Worm (Caenorhabditis elegans) whole organism, late embryonic: Measurements from ENCODE around the gene dpf-4.

Experiments
- C08G9.2 ChIP-seq: sonication (generic microtip); optimal IDR thresholded peaks from 2 replicates; lab custom pipeline; 2016; ENCODE audit warnings: mild to moderate bottlenecking, missing genetic modification characterization, moderate library complexity, missing compliant biosample characterization
- F13H6.1 ChIP-seq: sonication (generic microtip); optimal IDR thresholded peaks from 2 replicates; lab custom pipeline; 2016; ENCODE audit warnings: missing genetic modification characterization, missing compliant biosample characterization
- Y22D7AL.16 ChIP-seq: sonication (generic microtip); optimal IDR thresholded peaks from 2 replicates; lab custom pipeline; 2016; ENCODE audit warnings: missing genetic modification characterization, missing compliant biosample characterization
- ama-1 ChIP-seq: fragments of 150-350 bp; optimal IDR thresholded peaks from 2 replicates; lab custom pipeline; 2014
- ceh-14 ChIP-seq: sonication (generic microtip); optimal IDR thresholded peaks from 2 replicates; lab custom pipeline; 2016; ENCODE audit warnings: missing genotype, missing genetic modification characterization, missing compliant biosample characterization
- ceh-18 ChIP-seq: sonication (generic microtip); optimal IDR thresholded peaks from 2 replicates; lab custom pipeline; 2016; ENCODE audit warnings: missing genetic modification characterization, missing compliant biosample characterization
- ceh-19 ChIP-seq: fragments of 200-800 bp; sonication (Bioruptor generic); optimal IDR thresholded peaks from 2 replicates; lab custom pipeline; 2018; ENCODE audit warnings: mild to moderate bottlenecking, missing genetic modification characterization, missing compliant biosample characterization
- ceh-22 ChIP-seq: sonication (generic microtip); optimal IDR thresholded peaks from 2 replicates; lab custom pipeline; 2017; ENCODE audit warnings: missing biosample characterization, missing genetic modification characterization
- ceh-30 ChIP-seq: fragments of 150-350 bp; optimal IDR thresholded peaks from 2 replicates; lab custom pipeline; 2014; ENCODE audit warnings: missing biosample characterization, missing genetic modification characterization
- ceh-31 ChIP-seq: sonication (generic microtip); optimal IDR thresholded peaks from 2 replicates; lab custom pipeline; 2016; ENCODE audit warnings: missing genetic modification characterization, missing compliant biosample characterization
- ceh-45 ChIP-seq: fragments of 200-800 bp; sonication (Bioruptor generic); IDR thresholded peaks from 2 replicates; pipeline ENCODE4 v1.3.6; 2022; ENCODE audit warnings: missing genetic modification reagents, missing genetic modification characterization, missing compliant biosample characterization
- ceh-48 ChIP-seq: sonication (generic microtip); optimal IDR thresholded peaks from 2 replicates; lab custom pipeline; 2016; ENCODE audit warnings: missing genetic modification characterization, inconsistent platforms, missing compliant biosample characterization
- che-1 ChIP-seq: sonication (generic microtip); optimal IDR thresholded peaks from 2 replicates; lab custom pipeline; 2016; ENCODE audit warnings: mild to moderate bottlenecking, missing genetic modification characterization, missing compliant biosample characterization
- fax-1 ChIP-seq: sonication (generic microtip); optimal IDR thresholded peaks from 2 replicates; lab custom pipeline; 2016; ENCODE audit warnings: missing genotype, missing genetic modification characterization, missing compliant biosample characterization
- fkh-10 ChIP-seq: fragments of 150-350 bp; optimal IDR thresholded peaks from 2 replicates; lab custom pipeline; 2014; ENCODE audit warnings: missing biosample characterization, missing genetic modification reagents, missing genetic modification characterization
- fkh-6 ChIP-seq: sonication (generic microtip); optimal IDR thresholded peaks from 2 replicates; lab custom pipeline; 2016; ENCODE audit warnings: missing genetic modification characterization, missing compliant biosample characterization
- hlh-30 ChIP-seq: sonication (generic microtip); optimal IDR thresholded peaks from 2 replicates; lab custom pipeline; 2017; ENCODE audit warnings: antibody characterized with exemption, missing genetic modification characterization, missing compliant biosample characterization; ENCODE audit not compliant: insufficient read depth
- hlh-6 ChIP-seq: sonication (generic microtip); optimal IDR thresholded peaks from 2 replicates; lab custom pipeline; 2016; ENCODE audit warnings: missing genotype, missing genetic modification characterization, missing compliant biosample characterization
- lin-11 ChIP-seq: fragments of 200-800 bp; sonication (Bioruptor generic); optimal IDR thresholded peaks from 2 replicates; lab custom pipeline; 2018; ENCODE audit warnings: mild to moderate bottlenecking, missing genetic modification characterization, missing compliant biosample characterization
- madf-2 ChIP-seq: sonication (generic microtip); optimal IDR thresholded peaks from 2 replicates; lab custom pipeline; 2017; ENCODE audit warnings: missing genetic modification characterization, missing compliant biosample characterization
- nfya-1 ChIP-seq: sonication (generic microtip); optimal IDR thresholded peaks from 2 replicates; lab custom pipeline; 2017; ENCODE audit warnings: missing genetic modification characterization, mild to moderate bottlenecking, missing compliant biosample characterization, antibody characterized with exemption, moderate library complexity
- nhr-232 ChIP-seq: sonication (generic microtip); optimal IDR thresholded peaks from 2 replicates; lab custom pipeline; 2016; ENCODE audit warnings: missing genetic modification characterization, missing compliant biosample characterization
- npax-4 ChIP-seq: sonication (generic microtip); optimal IDR thresholded peaks from 2 replicates; lab custom pipeline; 2016; ENCODE audit warnings: missing genetic modification characterization, missing compliant biosample characterization
- pat-9 ChIP-seq: fragments of 200-800 bp; sonication (Bioruptor generic); optimal IDR thresholded peaks from 2 replicates; lab custom pipeline; 2018; ENCODE audit warnings: mild to moderate bottlenecking, missing genetic modification characterization, moderate library complexity, missing compliant biosample characterization
- pax-1 ChIP-seq: fragments of 150-350 bp; optimal IDR thresholded peaks from 2 replicates; lab custom pipeline; 2014; ENCODE audit warnings: missing biosample characterization, missing genetic modification characterization
- pha-2 ChIP-seq: sonication (generic microtip); optimal IDR thresholded peaks from 2 replicates; lab custom pipeline; 2017; ENCODE audit warnings: mild to moderate bottlenecking, missing genetic modification characterization, missing compliant biosample characterization
- pqm-1 ChIP-seq: sonication (generic microtip); optimal IDR thresholded peaks from 2 replicates; lab custom pipeline; 2016; ENCODE audit warnings: missing genetic modification characterization, missing compliant biosample characterization
- pros-1 ChIP-seq: fragments of 150-350 bp; optimal IDR thresholded peaks from 2 replicates; lab custom pipeline; 2014; ENCODE audit warnings: missing biosample characterization, missing genetic modification reagents, missing genetic modification characterization
- rnt-1 ChIP-seq: sonication (generic microtip); optimal IDR thresholded peaks from 2 replicates; lab custom pipeline; 2016; ENCODE audit warnings: missing genetic modification characterization, missing compliant biosample characterization
- sdc-2 ChIP-seq: sonication (generic microtip); optimal IDR thresholded peaks from 2 replicates; lab custom pipeline; 2016; ENCODE audit warnings: missing genotype, missing genetic modification characterization, missing compliant biosample characterization
- unc-42 ChIP-seq: sonication (generic microtip); optimal IDR thresholded peaks from 2 replicates; lab custom pipeline; 2016; ENCODE audit warnings: missing genotype, missing genetic modification characterization, missing compliant biosample characterization
- unc-55 ChIP-seq: sonication (generic microtip); optimal IDR thresholded peaks from 2 replicates; lab custom pipeline; 2017; ENCODE audit warnings: missing biosample characterization, missing genetic modification reagents, missing genetic modification characterization
- unc-86 ChIP-seq: sonication (generic microtip); optimal IDR thresholded peaks from 2 replicates; lab custom pipeline; 2016; ENCODE audit warnings: missing genetic modification characterization, missing compliant biosample characterization
- zip-5 ChIP-seq: sonication (generic microtip); optimal IDR thresholded peaks from 2 replicates; lab custom pipeline; 2016; ENCODE audit warnings: missing genetic modification characterization, missing compliant biosample characterization

Gene dpf-4

ce11 chrIII:5892909-5893308 lies 33.8 kb downstream of the dpf-4 start:
- TF ChIP-seq pax-1 (tag; lab: Kevin White, UChicago) = no peak
- no peak for TF ChIP-seq ama-1 (lab: Kevin White, UChicago)
- no peak for TF ChIP-seq pat-9 (tag; lab: Kevin White, UChicago)
- TF ChIP-seq ceh-18 = peak; percentile 15
- TF ChIP-seq pqm-1 (tag; lab: Kevin White, UChicago) = no peak

- no peak for TF ChIP-seq fax-1 (tag; lab: Kevin White, UChicago)
- no peak for TF ChIP-seq fkh-10 (GFP tag; lab: Kevin White, UChicago)
Measured at ce11 chrIII:5895913-5896312, 36.8 kb downstream of the dpf-4 start, which contains the start of gene pxl-1. pxl-1 (minus strand) TSS chrIII:5896013.

ce11 chrIII:5897468-5897867 lies 38.4 kb downstream of the dpf-4 start:
- no peak for TF ChIP-seq ceh-22
- TF ChIP-seq rnt-1 (tag; lab: Kevin White, UChicago) = no peak
- no peak for TF ChIP-seq zip-5 (tag; lab: Kevin White, UChicago)
- TF ChIP-seq ceh-45 = no peak
- no peak for TF ChIP-seq F13H6.1 (tag; lab: Kevin White, UChicago)
- no peak for TF ChIP-seq lin-11
- no peak for TF ChIP-seq unc-42 (tag; lab: Kevin White, UChicago)
- TF ChIP-seq ceh-19 (GFP tag; lab: Kevin White, UChicago) = no peak
- no peak for TF ChIP-seq pros-1
- TF ChIP-seq fkh-6 (tag; lab: Kevin White, UChicago) = no peak

ce11 chrIII:5898631-5899030 lies 39.5 kb downstream of the dpf-4 start:
- no peak for TF ChIP-seq nfya-1 (tag; lab: Kevin White, UChicago)
- TF ChIP-seq ceh-18 = peak; percentile 27

- no peak for TF ChIP-seq ceh-14 (tag; lab: Kevin White, UChicago)
- no peak for TF ChIP-seq madf-2
- TF ChIP-seq hlh-30 (tag; lab: Kevin White, UChicago) = peak; percentile 39
- peak; percentile 8 for TF ChIP-seq unc-55 (GFP tag; lab: Kevin White, UChicago)
- TF ChIP-seq hlh-6 = no peak
- no peak for TF ChIP-seq nhr-232
- TF ChIP-seq fax-1 (tag; lab: Kevin White, UChicago) = no peak
- TF ChIP-seq sdc-2 (tag; lab: Kevin White, UChicago) = no peak
- no peak for TF ChIP-seq unc-86 (tag; lab: Kevin White, UChicago)
Measured at ce11 chrIII:5900709-5901108, 41.6 kb downstream of the dpf-4 start.

- TF ChIP-seq ceh-19 (GFP tag; lab: Kevin White, UChicago) = no peak
- peak; percentile 80 for TF ChIP-seq unc-42 (tag; lab: Kevin White, UChicago)
Measured at ce11 chrIII:5902558-5902957, 43.5 kb downstream of the dpf-4 start.

ce11 chrIII:5906059-5906458 lies 47.0 kb downstream of the dpf-4 start, which contains the start of gene dpff-1:
dpff-1 (minus strand) TSS chrIII:5906346.
- TF ChIP-seq ceh-31 (tag; lab: Kevin White, UChicago) (no peak), ceh-48 (tag; lab: Kevin White, UChicago) (peak; percentile 85)

ce11 chrIII:5906749-5907148 lies 47.6 kb downstream of the dpf-4 start, which contains the start of gene erd-2.2:
erd-2.2 (plus strand) TSS chrIII:5907049.
- TF ChIP-seq che-1 (no peak), pha-2 (tag; lab: Kevin White, UChicago) (no peak), ceh-30 (tag; lab: Kevin White, UChicago) (no peak), F13H6.1 (tag; lab: Kevin White, UChicago) (no peak), C08G9.2 (no peak), ceh-48 (tag; lab: Kevin White, UChicago) (no peak), ceh-31 (tag; lab: Kevin White, UChicago) (no peak), hlh-6 (no peak), npax-4 (tag; lab: Kevin White, UChicago) (no peak), Y22D7AL.16 (tag; lab: Kevin White, UChicago) (no peak)
